Fruit fly (Drosophila melanogaster) Kc167 (cell line): ENCODE measurements around the gene Rcd7.

Experiments
- Myc ChIP-seq: fragments of >200 bp; optimal IDR thresholded peaks from 2 replicates; lab custom pipeline; 2017; ENCODE audit warnings: missing external identifiers
- Sin3A ChIP-seq: fragments of >200 bp; optimal IDR thresholded peaks from 2 replicates; lab custom pipeline; 2018; ENCODE audit warnings: missing external identifiers
- h ChIP-seq: fragments of >200 bp; optimal IDR thresholded peaks from 3 replicates; lab custom pipeline; 2018; ENCODE audit warnings: missing external identifiers
- insv ChIP-seq: fragments of >200 bp; optimal IDR thresholded peaks from 3 replicates; lab custom pipeline; 2018; ENCODE audit warnings: missing external identifiers
- psq ChIP-seq: fragments of >200 bp; optimal IDR thresholded peaks from 2 replicates; lab custom pipeline; 2017; ENCODE audit warnings: missing external identifiers
- ttk ChIP-seq: sonication (Bioruptor generic); optimal IDR thresholded peaks from 2 replicates; lab custom pipeline; 2017; ENCODE audit warnings: missing external identifiers

The Rcd7 gene

dm6 chr3L:19558674-19559073 is 13.8 kb downstream of the Rcd7 start:
- TF ChIP-seq ttk (lab: Kevin White, UChicago), result no peak
- TF ChIP-seq h (lab: Kevin White, UChicago), result no peak
- no peak for TF ChIP-seq psq
- TF ChIP-seq Sin3A (lab: Kevin White, UChicago), result no peak

dm6 chr3L:19559171-19559570 is 14.3 kb downstream of the Rcd7 start:
- TF ChIP-seq h (lab: Kevin White, UChicago), result no peak
- no peak for TF ChIP-seq Myc
- TF ChIP-seq insv (lab: Kevin White, UChicago), result no peak
- no peak for TF ChIP-seq Sin3A (lab: Kevin White, UChicago)
- no peak for TF ChIP-seq ttk (lab: Kevin White, UChicago)
- TF ChIP-seq psq, result no peak

dm6 chr3L:19560005-19560694 is 15.2 kb downstream of the Rcd7 start:
- TF ChIP-seq Myc, result no peak
- TF ChIP-seq h (lab: Kevin White, UChicago), result no peak
- no peak for TF ChIP-seq ttk (lab: Kevin White, UChicago)
- no peak for TF ChIP-seq Sin3A (lab: Kevin White, UChicago)
- no peak for TF ChIP-seq psq
- TF ChIP-seq insv (lab: Kevin White, UChicago), result no peak

dm6 chr3L:19560695-19561246 is 15.9 kb downstream of the Rcd7 start:
- TF ChIP-seq Myc (no peak), psq (no peak), ttk (lab: Kevin White, UChicago) (no peak), h (lab: Kevin White, UChicago) (no peak)

DNA sequence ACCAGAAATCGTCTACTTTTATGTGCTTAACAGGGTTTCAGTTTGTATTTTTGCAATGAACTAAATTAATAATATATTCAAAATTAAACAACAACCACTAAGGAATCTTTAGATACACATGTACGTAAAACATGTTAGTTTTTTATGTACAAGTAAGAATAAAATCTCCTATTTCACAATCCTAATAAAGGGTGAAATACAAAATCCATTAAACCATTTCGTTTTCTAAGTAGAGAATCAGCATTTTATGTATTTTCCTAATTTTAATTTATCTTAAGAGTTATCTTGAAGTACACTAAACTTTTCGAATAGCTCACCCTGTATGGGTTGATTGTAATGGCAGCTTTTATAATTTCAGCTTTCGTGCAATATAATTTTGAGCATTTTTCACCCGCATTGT is 16.8 kb downstream of the Rcd7 start:
- TF ChIP-seq psq (no peak), Sin3A (lab: Kevin White, UChicago) (no peak), insv (lab: Kevin White, UChicago) (no peak), ttk (lab: Kevin White, UChicago) (no peak), Myc (no peak), h (lab: Kevin White, UChicago) (no peak)

- TF ChIP-seq ttk (lab: Kevin White, UChicago) (no peak), Myc (no peak), h (lab: Kevin White, UChicago) (no peak), insv (lab: Kevin White, UChicago) (no peak), Sin3A (lab: Kevin White, UChicago) (no peak), psq (no peak)
Measured at dm6 chr3L:19562146-19562700, 17.3 kb downstream of the Rcd7 start.

dm6 chr3L:19563014-19563413 is 18.1 kb downstream of the Rcd7 start:
- TF ChIP-seq Sin3A (lab: Kevin White, UChicago), result no peak

- TF ChIP-seq psq, result no peak
- no peak for TF ChIP-seq Myc
- no peak for TF ChIP-seq ttk (lab: Kevin White, UChicago)
- no peak for TF ChIP-seq h (lab: Kevin White, UChicago)
Measured at dm6 chr3L:19564905-19565700, 20.2 kb downstream of the Rcd7 start.

DNA sequence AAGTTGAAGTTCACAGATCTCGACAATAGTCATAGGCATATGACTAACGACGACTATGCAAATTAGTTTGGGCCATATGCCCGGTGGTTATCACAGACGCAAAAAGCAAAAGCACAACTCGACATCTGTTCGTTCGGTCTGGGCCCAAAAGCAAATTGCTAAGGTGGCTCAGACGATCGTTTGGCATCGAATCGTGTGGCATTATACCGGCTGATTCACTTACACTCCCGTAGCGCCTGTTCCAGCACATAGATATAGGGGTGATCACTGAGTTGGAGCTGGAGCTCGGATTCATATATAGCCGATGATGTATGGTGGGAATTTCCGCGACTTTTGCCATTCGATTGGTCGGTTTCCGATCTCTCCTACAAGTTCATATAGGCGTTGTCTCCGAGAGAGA is 21.2 kb downstream of the Rcd7 start:
- TF ChIP-seq ttk (lab: Kevin White, UChicago) (no peak), Sin3A (lab: Kevin White, UChicago) (no peak), h (lab: Kevin White, UChicago) (no peak), insv (lab: Kevin White, UChicago) (no peak), psq (no peak), Myc (no peak)

DNA sequence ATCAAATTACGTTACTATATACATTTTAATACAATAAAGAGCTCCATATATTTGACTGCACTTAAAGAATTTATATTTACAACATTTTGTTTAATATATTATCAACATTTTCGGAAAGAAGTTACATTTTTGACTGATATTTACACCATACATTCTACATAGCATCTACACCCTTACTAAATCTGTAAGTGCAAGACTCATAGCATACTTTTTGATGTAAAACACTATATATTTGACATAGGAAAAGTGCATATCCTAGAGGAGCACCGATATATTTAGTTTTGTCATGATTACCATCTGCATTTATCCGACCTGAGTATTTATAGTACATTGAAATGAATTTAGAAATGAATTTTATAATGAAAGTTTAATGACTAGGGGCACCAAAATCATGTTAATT is 24.1 kb downstream of the Rcd7 start:
- TF ChIP-seq insv (lab: Kevin White, UChicago) (no peak), ttk (lab: Kevin White, UChicago) (no peak), psq (no peak), h (lab: Kevin White, UChicago) (no peak), Sin3A (lab: Kevin White, UChicago) (no peak), Myc (no peak)

DNA sequence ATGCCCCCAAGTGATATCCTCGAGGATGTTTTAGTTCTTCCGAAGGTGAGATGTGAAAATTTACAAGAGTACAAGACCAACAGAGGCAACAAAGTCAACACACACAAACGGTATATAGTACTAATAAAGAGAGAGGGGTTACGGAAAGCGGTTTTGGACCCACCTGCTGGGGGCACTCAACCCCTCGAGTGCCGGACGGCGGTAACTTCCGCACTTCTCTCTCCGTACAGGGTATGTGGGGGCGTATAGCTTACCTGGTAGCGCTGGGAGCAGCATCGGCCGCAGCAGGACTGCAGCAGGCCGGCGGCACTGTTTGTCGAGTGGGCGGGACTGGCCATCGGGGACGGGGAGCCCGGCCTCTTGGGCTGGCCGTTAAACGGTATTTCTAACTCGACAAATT is 24.5 kb downstream of the Rcd7 start:
- no peak for TF ChIP-seq h (lab: Kevin White, UChicago)

- no peak for TF ChIP-seq Myc
- TF ChIP-seq insv (lab: Kevin White, UChicago), result no peak
- no peak for TF ChIP-seq h (lab: Kevin White, UChicago)
- TF ChIP-seq ttk (lab: Kevin White, UChicago), result no peak
- TF ChIP-seq psq, result no peak
- no peak for TF ChIP-seq Sin3A (lab: Kevin White, UChicago)
Measured at dm6 chr3L:19574452-19574851, 29.5 kb downstream of the Rcd7 start.
